Worm (Caenorhabditis elegans) whole organism, L2 larva: ENCODE data around the gene old-2.

Experiments
- ceh-82 ChIP-seq: fragments of 150-350 bp; optimal IDR thresholded peaks from 2 replicates; lab custom pipeline; 2014; ENCODE audit warnings: missing biosample characterization, missing genetic modification characterization
- lin-13 ChIP-seq: fragments of 150-350 bp; optimal IDR thresholded peaks from 2 replicates; lab custom pipeline; 2014; ENCODE audit warnings: missing biosample characterization, missing genetic modification reagents, missing genetic modification characterization
- ztf-11 ChIP-seq: sonication (generic microtip); optimal IDR thresholded peaks from 2 replicates; lab custom pipeline; 2017; ENCODE audit warnings: missing biosample characterization, missing genetic modification characterization

DNA sequence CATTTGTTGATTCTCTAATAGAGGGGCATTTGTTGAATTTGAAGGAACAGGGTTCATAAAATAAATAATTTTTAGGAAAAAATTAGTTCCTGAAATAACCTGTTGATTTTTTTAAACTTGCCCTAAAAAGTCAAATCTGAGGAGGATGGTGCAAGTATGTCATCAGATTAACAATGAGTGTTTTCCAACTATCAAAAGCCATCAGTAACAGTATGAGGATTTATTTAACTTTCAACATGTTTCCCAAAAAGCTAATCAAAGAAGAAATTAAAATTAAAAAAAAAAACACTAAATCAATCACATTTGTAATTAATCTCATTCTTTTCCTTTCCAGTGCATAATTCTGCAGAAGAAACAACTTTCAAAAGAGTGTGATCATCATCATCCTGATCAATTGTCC lies 10.2 kb upstream of the old-2 start, which contains the start of gene chil-5:
- no peak for TF ChIP-seq ztf-11 (tag; lab: Kevin White, UChicago)
- no peak for TF ChIP-seq lin-13 (GFP tag; lab: Kevin White, UChicago)
- TF ChIP-seq ceh-82, result no peak
